Fruit fly (Drosophila melanogaster) whole organism, prepupa: ENCODE measurements around the gene CG6678.

Experiments
- Blimp-1 ChIP-seq: fragments of 200-800 bp; sonication (Bioruptor generic); optimal IDR thresholded peaks from 3 replicates; lab custom pipeline; 2017; ENCODE audit warnings: missing biosample characterization, missing genetic modification characterization, mild to moderate bottlenecking, moderate library complexity, missing genetic modification reagents
- CG10631 ChIP-seq: fragments of 200-800 bp; sonication (Bioruptor generic); optimal IDR thresholded peaks from 2 replicates; lab custom pipeline; 2016; ENCODE audit warnings: missing biosample characterization, missing genetic modification characterization
- CG10669 ChIP-seq: fragments of 200-800 bp; sonication (Bioruptor generic); optimal IDR thresholded peaks from 3 replicates; lab custom pipeline; 2018; ENCODE audit warnings: missing biosample characterization, mild to moderate bottlenecking, missing genetic modification characterization, moderate library complexity
- CG11294 ChIP-seq: fragments of 200-800 bp; sonication (Bioruptor generic); IDR thresholded peaks from 2 replicates; pipeline ENCODE4 v1.3.6; 2022; ENCODE audit warnings: missing biosample characterization, missing genetic modification characterization
- CG11762 ChIP-seq: fragments of 200-800 bp; sonication (Bioruptor generic); optimal IDR thresholded peaks from 3 replicates; lab custom pipeline; 2016; ENCODE audit warnings: missing biosample characterization, missing genetic modification characterization; ENCODE audit not compliant: insufficient read depth
- CG11902 ChIP-seq: fragments of 200-800 bp; sonication (Bioruptor generic); optimal IDR thresholded peaks from 3 replicates; lab custom pipeline; 2016; ENCODE audit warnings: missing biosample characterization, missing genetic modification characterization
- CG15336 ChIP-seq: fragments of 200-800 bp; sonication (Bioruptor generic); IDR thresholded peaks from 2 replicates; pipeline ENCODE4 v1.3.6; 2022; ENCODE audit warnings: missing biosample characterization, missing genetic modification characterization
- CG1621 ChIP-seq: fragments of 200-800 bp; sonication (Bioruptor generic); optimal IDR thresholded peaks from 3 replicates; lab custom pipeline; 2018; ENCODE audit warnings: missing biosample characterization, mild to moderate bottlenecking, missing genetic modification characterization
- CG16779 ChIP-seq: fragments of 200-800 bp; sonication (Bioruptor generic); optimal IDR thresholded peaks from 3 replicates; lab custom pipeline; 2017; ENCODE audit warnings: missing biosample characterization, mild to moderate bottlenecking, missing genetic modification characterization
- CG32006 ChIP-seq: fragments of 200-800 bp; sonication (Bioruptor generic); optimal IDR thresholded peaks from 3 replicates; lab custom pipeline; 2017; ENCODE audit warnings: missing biosample characterization, mild to moderate bottlenecking, missing genetic modification characterization
- CG34406 ChIP-seq: fragments of 200-800 bp; sonication (Bioruptor generic); optimal IDR thresholded peaks from 3 replicates; lab custom pipeline; 2016; ENCODE audit warnings: missing biosample characterization, missing genetic modification characterization
- CG6163 ChIP-seq: fragments of 200-800 bp; sonication (Bioruptor generic); IDR thresholded peaks from 3 replicates; pipeline ENCODE4 v1.3.6; 2022; ENCODE audit warnings: missing biosample characterization, missing genetic modification characterization
- CG6276 ChIP-seq: fragments of 200-800 bp; sonication (Bioruptor generic); optimal IDR thresholded peaks from 2 replicates; lab custom pipeline; 2017; ENCODE audit warnings: missing biosample characterization, mild to moderate bottlenecking, missing genetic modification characterization
- CG6792 ChIP-seq: fragments of 200-800 bp; sonication (Bioruptor generic); optimal IDR thresholded peaks from 3 replicates; lab custom pipeline; 2016; ENCODE audit warnings: missing biosample characterization, missing genetic modification characterization
- CG6808 ChIP-seq: fragments of 200-800 bp; sonication (Bioruptor generic); optimal IDR thresholded peaks from 3 replicates; lab custom pipeline; 2017; ENCODE audit warnings: missing biosample characterization, missing genetic modification characterization, mild to moderate bottlenecking, moderate library complexity, missing genetic modification reagents
- CG6854 ChIP-seq: fragments of 200-800 bp; sonication (Bioruptor generic); optimal IDR thresholded peaks from 2 replicates; lab custom pipeline; 2017; ENCODE audit warnings: missing biosample characterization, mild to moderate bottlenecking, missing genetic modification characterization
- CG7368 ChIP-seq: fragments of 200-800 bp; sonication (Bioruptor generic); optimal IDR thresholded peaks from 3 replicates; lab custom pipeline; 2016; ENCODE audit warnings: missing biosample characterization, missing genetic modification characterization
- CG8119 ChIP-seq: fragments of 200-800 bp; sonication (Bioruptor generic); IDR thresholded peaks from 3 replicates; pipeline ENCODE4 v1.3.6; 2022; ENCODE audit warnings: missing biosample characterization, missing genetic modification characterization
- CG8319 ChIP-seq: fragments of 200-800 bp; sonication (Bioruptor generic); optimal IDR thresholded peaks from 3 replicates; lab custom pipeline; 2016; ENCODE audit warnings: missing biosample characterization, missing genetic modification characterization
- CG8632 ChIP-seq: fragments of 200-800 bp; sonication (Bioruptor generic); optimal IDR thresholded peaks from 3 replicates; lab custom pipeline; 2016; ENCODE audit warnings: missing biosample characterization, missing genetic modification characterization
- Eip75B ChIP-seq: fragments of 200-800 bp; sonication (Bioruptor generic); optimal IDR thresholded peaks from 3 replicates; lab custom pipeline; 2016; ENCODE audit warnings: missing biosample characterization, missing genetic modification characterization
- Eip78C ChIP-seq: fragments of 200-800 bp; sonication (Bioruptor generic); peaks from one replicate; lab custom pipeline; 2016; ENCODE audit warnings: missing biosample characterization, missing genetic modification characterization
- Ets21C ChIP-seq: fragments of 200-800 bp; sonication (Bioruptor generic); optimal IDR thresholded peaks from 3 replicates; lab custom pipeline; 2016; ENCODE audit warnings: missing biosample characterization, missing genetic modification characterization
- Ets96B ChIP-seq: fragments of 200-800 bp; optimal IDR thresholded peaks from 2 replicates; lab custom pipeline; 2019; ENCODE audit warnings: missing biosample characterization, mild to moderate bottlenecking, missing genetic modification characterization, moderate library complexity
- Gug ChIP-seq: fragments of 200-800 bp; sonication (Bioruptor generic); IDR thresholded peaks from 2 replicates; pipeline ENCODE4 v1.3.6; 2022; ENCODE audit warnings: missing biosample characterization, missing genetic modification characterization
- Hr39 ChIP-seq: fragments of 200-800 bp; sonication (Bioruptor generic); optimal IDR thresholded peaks from 2 replicates; lab custom pipeline; 2016; ENCODE audit warnings: missing biosample characterization, missing genetic modification characterization
- Hr4 ChIP-seq: fragments of 200-800 bp; sonication (Bioruptor generic); optimal IDR thresholded peaks from 3 replicates; lab custom pipeline; 2016; ENCODE audit warnings: missing biosample characterization, missing genetic modification characterization
- Lpt ChIP-seq: fragments of 200-800 bp; sonication (Bioruptor generic); optimal IDR thresholded peaks from 3 replicates; lab custom pipeline; 2016; ENCODE audit warnings: missing biosample characterization, missing genetic modification characterization
- Met ChIP-seq: fragments of 200-800 bp; sonication (Bioruptor generic); optimal IDR thresholded peaks from 3 replicates; lab custom pipeline; 2016; ENCODE audit warnings: missing biosample characterization, missing genetic modification characterization
- OdsH ChIP-seq: fragments of 200-800 bp; sonication (Bioruptor generic); optimal IDR thresholded peaks from 3 replicates; lab custom pipeline; 2016; ENCODE audit warnings: missing biosample characterization, missing genetic modification characterization
- Smox ChIP-seq: fragments of 200-800 bp; sonication (Bioruptor generic); optimal IDR thresholded peaks from 3 replicates; lab custom pipeline; 2016; ENCODE audit warnings: missing biosample characterization, missing genetic modification characterization
- Sox102F ChIP-seq: fragments of 200-800 bp; sonication (Bioruptor generic); optimal IDR thresholded peaks from 2 replicates; lab custom pipeline; 2016; ENCODE audit warnings: missing biosample characterization, mild to moderate bottlenecking, missing genetic modification characterization
- Sox14 ChIP-seq: fragments of 200-800 bp; sonication (Bioruptor generic); optimal IDR thresholded peaks from 3 replicates; lab custom pipeline; 2016; ENCODE audit warnings: missing biosample characterization, missing genetic modification characterization
- Sox15 ChIP-seq: fragments of 200-800 bp; sonication (Bioruptor generic); optimal IDR thresholded peaks from 3 replicates; lab custom pipeline; 2016; ENCODE audit warnings: missing biosample characterization, missing genetic modification characterization
- acj6 ChIP-seq: fragments of 200-800 bp; sonication (Bioruptor generic); optimal IDR thresholded peaks from 3 replicates; lab custom pipeline; 2016; ENCODE audit warnings: missing biosample characterization, missing genetic modification characterization
- cyc ChIP-seq: fragments of 200-800 bp; sonication (Bioruptor generic); optimal IDR thresholded peaks from 3 replicates; lab custom pipeline; 2016; ENCODE audit warnings: missing biosample characterization, missing genetic modification characterization
- dac ChIP-seq: fragments of 200-800 bp; sonication (Bioruptor generic); optimal IDR thresholded peaks from 2 replicates; lab custom pipeline; 2017; ENCODE audit warnings: missing biosample characterization, mild to moderate bottlenecking, missing genetic modification characterization
- eg ChIP-seq: fragments of 200-800 bp; sonication (Bioruptor generic); IDR thresholded peaks from 3 replicates; pipeline ENCODE4 v1.3.6; 2022; ENCODE audit warnings: missing biosample characterization, missing genetic modification characterization
- esn ChIP-seq: fragments of 200-800 bp; sonication (Bioruptor generic); optimal IDR thresholded peaks from 2 replicates; lab custom pipeline; 2016; ENCODE audit warnings: missing biosample characterization, mild to moderate bottlenecking, missing genetic modification characterization, moderate library complexity
- fd59A ChIP-seq: fragments of 200-800 bp; sonication (Bioruptor generic); optimal IDR thresholded peaks from 2 replicates; lab custom pipeline; 2017; ENCODE audit warnings: missing biosample characterization, mild to moderate bottlenecking, missing genetic modification characterization, missing genetic modification reagents
- fd85E ChIP-seq: fragments of 200-800 bp; sonication (Bioruptor generic); optimal IDR thresholded peaks from 3 replicates; lab custom pipeline; 2016; ENCODE audit warnings: missing biosample characterization, missing genetic modification characterization
- fkh ChIP-seq: fragments of 200-800 bp; sonication (Bioruptor generic); optimal IDR thresholded peaks from 3 replicates; lab custom pipeline; 2017; ENCODE audit warnings: missing biosample characterization, mild to moderate bottlenecking, missing genetic modification characterization, moderate library complexity
- net ChIP-seq: fragments of 200-800 bp; sonication (Bioruptor generic); optimal IDR thresholded peaks from 3 replicates; lab custom pipeline; 2016; ENCODE audit warnings: missing biosample characterization, missing genetic modification characterization
- pdm3 ChIP-seq: fragments of 200-800 bp; sonication (Bioruptor generic); optimal IDR thresholded peaks from 3 replicates; lab custom pipeline; 2016; ENCODE audit warnings: missing biosample characterization, missing genetic modification characterization
- salr ChIP-seq, 2 experiments: fragments of 200-800 bp; sonication (Bioruptor generic); optimal IDR thresholded peaks; 3 replicates each; lab custom pipeline; 2016 to 2018; ENCODE audit warnings: missing biosample characterization in 2 of 2, missing genetic modification characterization in 2 of 2, mild to moderate bottlenecking in 1 of 2
- spab ChIP-seq: fragments of 200-800 bp; sonication (Bioruptor generic); optimal IDR thresholded peaks from 2 replicates; lab custom pipeline; 2017; ENCODE audit warnings: missing biosample characterization, mild to moderate bottlenecking, missing genetic modification characterization, missing genetic modification reagents
- ss ChIP-seq, 2 experiments: fragments of 200-800 bp; sonication (Bioruptor generic); optimal IDR thresholded peaks; 2 replicates in 1 of 2; 3 replicates in 1 of 2; lab custom pipeline; 2017 to 2018; ENCODE audit warnings: mild to moderate bottlenecking in 2 of 2, missing biosample characterization in 2 of 2, missing genetic modification characterization in 2 of 2, moderate library complexity in 1 of 2
- svp ChIP-seq: fragments of 200-800 bp; sonication (Bioruptor generic); peaks from one replicate; lab custom pipeline; 2016; ENCODE audit warnings: missing biosample characterization, missing genetic modification characterization
- topi ChIP-seq: fragments of 200-800 bp; sonication (Bioruptor generic); optimal IDR thresholded peaks from 3 replicates; lab custom pipeline; 2016; ENCODE audit warnings: missing biosample characterization, missing genetic modification characterization
- vri ChIP-seq: fragments of 200-800 bp; sonication (Bioruptor generic); optimal IDR thresholded peaks from 3 replicates; lab custom pipeline; 2016; ENCODE audit warnings: missing biosample characterization, mild to moderate bottlenecking, missing genetic modification characterization

The CG6678 gene

dm6 chr3R:21892450-21892849 lies 5.6 kb downstream of the CG6678 start (continued):
- no peak for TF ChIP-seq CG15336 (GFP tag; lab: Robert Waterston, UW)
- TF ChIP-seq, all 60 proteins: peak for 10

dm6 chr3R:21893929-21894328 lies 7.1 kb downstream of the CG6678 start:
- TF ChIP-seq CG6854 (GFP tag; lab: Kevin White, UChicago) (no peak), CG15336 (GFP tag; lab: Robert Waterston, UW) (peak; percentile 92), cyc (GFP tag; lab: Kevin White, UChicago) (no peak), vri (GFP tag; lab: Kevin White, UChicago) (no peak), CG10669 (peak; percentile 69), Hr39 (no peak), CG16779 (tag; lab: Kevin White, UChicago) (peak; percentile 70), CG8632 (GFP tag; lab: Kevin White, UChicago) (peak; percentile 58), ss (GFP tag; optimal IDR thresholded peaks at IDR 0.05; lab: Kevin White, UChicago) (peak; percentile 79 to 80), Ets21C (GFP tag; lab: Kevin White, UChicago) (no peak), Lpt (GFP tag; lab: Kevin White, UChicago) (peak; percentile 86), CG8119 (peak; percentile 94), Gug (GFP tag; lab: Robert Waterston, UW) (peak; percentile 86), CG6163 (GFP tag; lab: Robert Waterston, UW) (peak; percentile 88), CG8319 (GFP tag; lab: Kevin White, UChicago) (peak; percentile 48), CG6808 (GFP tag; lab: Kevin White, UChicago) (peak; percentile 78), CG32006 (GFP tag; lab: Kevin White, UChicago) (peak; percentile 96), Eip78C (GFP tag; lab: Kevin White, UChicago) (peak; percentile 91), Eip75B (peak; percentile 47), CG10631 (GFP tag; lab: Kevin White, UChicago) (peak; percentile 88), Hr4 (GFP tag; lab: Kevin White, UChicago) (peak; percentile 90), CG11902 (no peak), esn (GFP tag; lab: Kevin White, UChicago) (peak; percentile 14), CG34406 (peak; percentile 51), Sox14 (GFP tag; lab: Kevin White, UChicago) (peak; percentile 57), pdm3 (GFP tag; lab: Kevin White, UChicago) (peak; percentile 69), CG11762 (GFP tag; lab: Kevin White, UChicago) (peak; percentile 71), spab (peak; percentile 79), CG7368 (peak; percentile 12), Smox (GFP tag; lab: Kevin White, UChicago) (no peak), salr (GFP tag; optimal IDR thresholded peaks at IDR 0.05; lab: Kevin White, UChicago) (peak; percentile 36 to 88), Met (GFP tag; lab: Kevin White, UChicago) (peak; percentile 23), topi (GFP tag; lab: Kevin White, UChicago) (peak; percentile 12), dac (GFP tag; lab: Kevin White, UChicago) (peak; percentile 81), CG6276 (GFP tag; lab: Kevin White, UChicago) (peak; percentile 87), fd85E (GFP tag; lab: Kevin White, UChicago) (no peak), CG1621 (tag; lab: Kevin White, UChicago) (peak; percentile 73), Ets96B (tag; lab: Kevin White, UChicago) (peak; percentile 88), CG11294 (peak; percentile 65), svp (GFP tag; lab: Kevin White, UChicago) (peak; percentile 64), fd59A (peak; percentile 73), net (GFP tag; lab: Kevin White, UChicago) (peak; percentile 76), Sox102F (GFP tag; lab: Kevin White, UChicago) (no peak), CG6792 (peak; percentile 45), eg (GFP tag; lab: Robert Waterston, UW) (peak; percentile 88), OdsH (GFP tag; lab: Kevin White, UChicago) (peak; percentile 80), acj6 (GFP tag; lab: Kevin White, UChicago) (peak; percentile 70), Sox15 (GFP tag; lab: Kevin White, UChicago) (peak; percentile 15), fkh (no peak), Blimp-1 (GFP tag; lab: Kevin White, UChicago) (no peak)
